Worm (Caenorhabditis elegans): Measurements from ENCODE around the gene T21D9.2.

DNA sequence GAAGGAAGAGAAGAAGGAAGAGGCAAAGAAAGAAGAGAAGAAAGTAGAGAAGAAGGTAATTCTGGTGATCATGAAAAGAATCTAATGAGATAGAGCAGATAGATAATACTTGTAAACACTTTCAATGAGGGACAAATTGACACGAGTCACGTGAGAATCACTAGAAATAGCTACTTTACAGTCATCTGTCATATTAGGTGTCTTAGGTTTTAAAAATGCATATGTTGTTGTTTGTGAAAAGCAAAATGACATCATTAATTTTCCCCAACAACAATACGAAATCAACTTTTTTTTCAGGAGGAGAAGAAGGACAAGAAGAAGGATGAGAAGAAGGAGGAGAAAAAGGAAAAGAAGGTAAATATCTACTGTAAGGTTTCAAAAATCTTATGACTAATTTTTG lies 21.5 kb downstream of the T21D9.2 start:
- TF ChIP-seq php-3 (GFP tag; IDR thresholded peaks at IDR 0.05) (no peak), egl-43 (GFP tag; IDR thresholded peaks at IDR 0.05) (no peak), F49E8.2 (tag; optimal IDR thresholded peaks at IDR 0.05; ENCODE audit: borderline replicate concordance) (no peak)

Data from whole organism, L4 larva.